Fruit fly (Drosophila melanogaster) whole organism, embryonic: ENCODE results near the gene CG4230.
A peak's percentile ranks its signal among the peaks of the same experiment; 100 is the strongest.

ENCODE experiments used
- Awh ChIP-seq: fragments of 200-800 bp; sonication (Bioruptor generic); IDR thresholded peaks from 2 replicates; pipeline ENCODE4, ENCODE4 v1.3.6; 2022; ENCODE audit warnings: missing biosample characterization, missing genetic modification characterization
- CG10431 ChIP-seq: fragments of 200-800 bp; sonication (Bioruptor generic); optimal IDR thresholded peaks from 3 replicates; lab custom pipeline; 2018; ENCODE audit warnings: missing biosample characterization, mild to moderate bottlenecking, missing genetic modification characterization
- CG10462 ChIP-seq: fragments of 200-800 bp; sonication (Bioruptor generic); optimal IDR thresholded peaks from 2 replicates; lab custom pipeline; 2016; ENCODE audit warnings: missing biosample characterization, missing genetic modification characterization
- CG11504 ChIP-seq: fragments of 200-800 bp; sonication (Bioruptor generic); optimal IDR thresholded peaks from 3 replicates; lab custom pipeline; 2019; ENCODE audit warnings: missing biosample characterization, mild to moderate bottlenecking, missing genetic modification characterization, moderate library complexity
- CG13296 ChIP-seq: fragments of 200-800 bp; sonication (Bioruptor generic); optimal IDR thresholded peaks from 3 replicates; lab custom pipeline; 2018; ENCODE audit warnings: missing biosample characterization, mild to moderate bottlenecking, missing genetic modification characterization
- CG13775 ChIP-seq: fragments of 200-800 bp; sonication (Bioruptor generic); optimal IDR thresholded peaks from 3 replicates; lab custom pipeline; 2017; ENCODE audit warnings: missing biosample characterization, mild to moderate bottlenecking, missing genetic modification characterization
- CG15479 ChIP-seq: fragments of 200-800 bp; sonication (Bioruptor generic); optimal IDR thresholded peaks from 3 replicates; lab custom pipeline; 2019; ENCODE audit warnings: missing biosample characterization, mild to moderate bottlenecking, missing genetic modification characterization, moderate library complexity
- CG17359 ChIP-seq: fragments of 200-800 bp; sonication (Bioruptor generic); optimal IDR thresholded peaks from 3 replicates; lab custom pipeline; 2018; ENCODE audit warnings: missing biosample characterization, mild to moderate bottlenecking, missing genetic modification characterization, moderate library complexity
- CG17612 ChIP-seq: fragments of 200-800 bp; sonication (Bioruptor generic); IDR thresholded peaks from 2 replicates; pipeline ENCODE4 v1.3.6; 2022; ENCODE audit warnings: missing biosample characterization, missing genetic modification characterization
- CG18476 ChIP-seq: fragments of 200-800 bp; sonication (Bioruptor generic); optimal IDR thresholded peaks from 2 replicates; lab custom pipeline; 2016; ENCODE audit warnings: missing biosample characterization, mild to moderate bottlenecking, missing genetic modification characterization
- CG2875 ChIP-seq: fragments of 200-800 bp; sonication (Bioruptor generic); optimal IDR thresholded peaks from 2 replicates; lab custom pipeline; 2017; ENCODE audit warnings: missing biosample characterization, mild to moderate bottlenecking, missing genetic modification characterization, missing genetic modification reagents
- CG32532 ChIP-seq: fragments of 200-800 bp; sonication (Bioruptor generic); IDR thresholded peaks from 2 replicates; pipeline ENCODE4 v1.3.6; 2022; ENCODE audit warnings: missing biosample characterization, missing genetic modification characterization
- CG4730 ChIP-seq: fragments of 200-800 bp; sonication (Bioruptor generic); IDR thresholded peaks from 2 replicates; pipeline ENCODE4 v1.3.6; 2022; ENCODE audit warnings: missing biosample characterization, missing genetic modification characterization
- CG6254 ChIP-seq: fragments of 200-800 bp; sonication (Bioruptor generic); optimal IDR thresholded peaks from 3 replicates; lab custom pipeline; 2017; ENCODE audit warnings: mild to moderate bottlenecking, missing biosample characterization, missing genetic modification reagents, missing genetic modification characterization
- Chrac-16 ChIP-seq: fragments of 200-800 bp; sonication (Bioruptor generic); optimal IDR thresholded peaks from 3 replicates; lab custom pipeline; 2016; ENCODE audit warnings: missing biosample characterization, missing genetic modification characterization
- Dek ChIP-seq: fragments of 200-800 bp; sonication (Bioruptor generic); optimal IDR thresholded peaks from 3 replicates; lab custom pipeline; 2019; ENCODE audit warnings: missing biosample characterization, mild to moderate bottlenecking, missing genetic modification characterization, moderate library complexity
- E2f1 ChIP-seq: fragments of 200-800 bp; sonication (Bioruptor generic); IDR thresholded peaks from 2 replicates; pipeline ENCODE4 v1.3.6; 2022; ENCODE audit warnings: missing biosample characterization, missing genetic modification characterization
- Gsc ChIP-seq: fragments of 200-800 bp; sonication (Bioruptor generic); IDR thresholded peaks from 2 replicates; pipeline ENCODE4 v1.3.6; 2022; ENCODE audit warnings: missing biosample characterization, missing genetic modification characterization
- HmgD ChIP-seq: fragments of 200-800 bp; sonication (Bioruptor generic); optimal IDR thresholded peaks from 3 replicates; lab custom pipeline; 2016; ENCODE audit warnings: missing biosample characterization, missing genetic modification characterization
- Hr51 ChIP-seq, 2 experiments: fragments of 200-800 bp; sonication (Bioruptor generic); optimal IDR thresholded peaks; 2 replicates in 1 of 2; 3 replicates in 1 of 2; lab custom pipeline; 2016 to 2018; ENCODE audit warnings: missing biosample characterization in 2 of 2, missing genetic modification characterization in 2 of 2, mild to moderate bottlenecking in 1 of 2, moderate library complexity in 1 of 2
- Hr78 ChIP-seq, 2 experiments: fragments of 200-800 bp in 1 of 2; fragments of >200 bp in 1 of 2; sonication (Bioruptor generic) in 1 of 2; optimal IDR thresholded peaks; 2 replicates each; lab custom pipeline; 2017 to 2019; ENCODE audit warnings: missing biosample characterization in 2 of 2, missing genetic modification characterization in 2 of 2, mild to moderate bottlenecking in 1 of 2, moderate library complexity in 1 of 2
- Med ChIP-seq: fragments of 200-800 bp; sonication (Bioruptor generic); peaks from one replicate; lab custom pipeline; 2016; ENCODE audit warnings: missing biosample characterization, missing genetic modification characterization, mild to moderate bottlenecking, inconsistent platforms, moderate library complexity
- NC2α ChIP-seq: fragments of 200-800 bp; sonication (Bioruptor generic); optimal IDR thresholded peaks from 2 replicates; lab custom pipeline; 2016; ENCODE audit warnings: missing biosample characterization, missing genetic modification characterization
- Optix ChIP-seq: fragments of 200-800 bp; sonication (Bioruptor generic); IDR thresholded peaks from 3 replicates; pipeline ENCODE4 v1.3.6; 2022; ENCODE audit warnings: missing biosample characterization, missing genetic modification characterization
- Six4 ChIP-seq: fragments of 200-800 bp; sonication (Bioruptor generic); optimal IDR thresholded peaks from 2 replicates; lab custom pipeline; 2016; ENCODE audit warnings: missing biosample characterization, missing genetic modification characterization
- Sox102F ChIP-seq: fragments of 200-800 bp; sonication (Bioruptor generic); optimal IDR thresholded peaks from 2 replicates; lab custom pipeline; 2018; ENCODE audit warnings: missing biosample characterization, mild to moderate bottlenecking, missing genetic modification characterization, moderate library complexity
- Sry-β ChIP-seq: fragments of 200-800 bp; sonication (Bioruptor generic); optimal IDR thresholded peaks from 2 replicates; lab custom pipeline; 2018; ENCODE audit warnings: missing biosample characterization, mild to moderate bottlenecking, missing genetic modification characterization, moderate library complexity
- Sry-δ ChIP-seq: fragments of 200-800 bp; sonication (Bioruptor generic); optimal IDR thresholded peaks from 2 replicates; lab custom pipeline; 2016; ENCODE audit warnings: missing biosample characterization, missing genetic modification characterization
- ash1 ChIP-seq: fragments of 200-800 bp; sonication (Bioruptor generic); optimal IDR thresholded peaks from 2 replicates; lab custom pipeline; 2018; ENCODE audit warnings: missing biosample characterization, mild to moderate bottlenecking, missing genetic modification characterization
- bab2 ChIP-seq: fragments of 200-800 bp; sonication (Bioruptor generic); optimal IDR thresholded peaks from 2 replicates; lab custom pipeline; 2016; ENCODE audit warnings: missing biosample characterization, missing genetic modification characterization
- chinmo ChIP-seq: fragments of 200-800 bp; sonication (Bioruptor generic); IDR thresholded peaks from 4 replicates; pipeline ENCODE4 v1.3.6; 2022; ENCODE audit warnings: missing biosample characterization, missing genetic modification characterization; ENCODE audit not compliant: partially characterized antibody
- en ChIP-seq: fragments of 200-800 bp; sonication (Bioruptor generic); optimal IDR thresholded peaks from 2 replicates; lab custom pipeline; 2016; ENCODE audit warnings: missing biosample characterization, missing genetic modification characterization
- fd3F ChIP-seq: fragments of 200-800 bp; sonication (Bioruptor generic); optimal IDR thresholded peaks from 2 replicates; lab custom pipeline; 2018; ENCODE audit warnings: missing biosample characterization, mild to moderate bottlenecking, missing genetic modification characterization, moderate library complexity
- ftz-f1 ChIP-seq: fragments of 200-800 bp; sonication (Bioruptor generic); optimal IDR thresholded peaks from 2 replicates; lab custom pipeline; 2016; ENCODE audit warnings: missing biosample characterization, missing genetic modification characterization
- fu2 ChIP-seq: fragments of 200-800 bp; sonication (Bioruptor generic); optimal IDR thresholded peaks from 2 replicates; lab custom pipeline; 2016; ENCODE audit warnings: missing biosample characterization, missing genetic modification characterization
- hkb ChIP-seq, 2 experiments: fragments of 200-800 bp in 1 of 2; fragments of >200 bp in 1 of 2; sonication (Bioruptor generic) in 1 of 2; IDR thresholded peaks in 1 of 2; optimal IDR thresholded peaks in 1 of 2; 2 replicates each; pipeline versions ENCODE4 v1.3.6 to Lab custom; 2017 to 2022; ENCODE audit warnings: missing biosample characterization in 1 of 2, missing genetic modification characterization in 1 of 2
- kay ChIP-seq: fragments of 200-800 bp; sonication (Bioruptor generic); optimal IDR thresholded peaks from 2 replicates; lab custom pipeline; 2016; ENCODE audit warnings: missing biosample characterization, missing genetic modification characterization
- knrl ChIP-seq: fragments of 200-800 bp; sonication (Bioruptor generic); IDR thresholded peaks from 3 replicates; pipeline ENCODE4 v1.3.6; 2022; ENCODE audit warnings: missing biosample characterization, missing genetic modification characterization; ENCODE audit not compliant: partially characterized antibody
- lmd ChIP-seq: fragments of 200-800 bp; sonication (Bioruptor generic); IDR thresholded peaks from 2 replicates; pipeline ENCODE4 v1.3.6; 2022; ENCODE audit warnings: missing biosample characterization, missing genetic modification characterization
- nom ChIP-seq: fragments of 200-800 bp; sonication (Bioruptor generic); optimal IDR thresholded peaks from 2 replicates; lab custom pipeline; 2017; ENCODE audit warnings: missing biosample characterization, missing genetic modification characterization, mild to moderate bottlenecking, moderate library complexity, missing genetic modification reagents
- org-1 ChIP-seq: fragments of 200-800 bp; sonication (Bioruptor generic); optimal IDR thresholded peaks from 2 replicates; lab custom pipeline; 2017; ENCODE audit warnings: missing biosample characterization, missing genetic modification characterization
- peb ChIP-seq: fragments of 200-800 bp; sonication (Bioruptor generic); IDR thresholded peaks from 2 replicates; pipeline ENCODE4 v1.3.6; 2022; ENCODE audit warnings: missing biosample characterization, missing genetic modification characterization
- pfk ChIP-seq: fragments of 200-800 bp; sonication (Bioruptor generic); optimal IDR thresholded peaks from 2 replicates; lab custom pipeline; 2018; ENCODE audit warnings: missing biosample characterization, mild to moderate bottlenecking, missing genetic modification characterization, moderate library complexity
- pita ChIP-seq: fragments of 200-800 bp; sonication (Bioruptor generic); optimal IDR thresholded peaks from 2 replicates; lab custom pipeline; 2017; ENCODE audit warnings: missing biosample characterization, mild to moderate bottlenecking, missing genetic modification characterization
- sim ChIP-seq: fragments of 200-800 bp; sonication (Bioruptor generic); IDR thresholded peaks from 2 replicates; pipeline ENCODE4 v1.3.6; 2022; ENCODE audit warnings: missing biosample characterization, missing genetic modification characterization
- slou ChIP-seq: fragments of 200-800 bp; sonication (Bioruptor generic); optimal IDR thresholded peaks from 3 replicates; lab custom pipeline; 2016; ENCODE audit warnings: missing biosample characterization, missing genetic modification characterization
- stwl ChIP-seq: fragments of 200-800 bp; sonication (Bioruptor generic); optimal IDR thresholded peaks from 3 replicates; lab custom pipeline; 2018; ENCODE audit warnings: missing biosample characterization, mild to moderate bottlenecking, missing genetic modification characterization, moderate library complexity
- toy ChIP-seq: fragments of 200-800 bp; sonication (Bioruptor generic); IDR thresholded peaks from 2 replicates; pipeline ENCODE4 v1.3.6; 2022; ENCODE audit warnings: missing biosample characterization, missing genetic modification characterization
- zen2 ChIP-seq: fragments of 200-800 bp; sonication (Bioruptor generic); IDR thresholded peaks from 3 replicates; pipeline ENCODE4 v1.3.6; 2022; ENCODE audit warnings: missing biosample characterization, missing genetic modification characterization; ENCODE audit not compliant: partially characterized antibody

CG4230 gene

DNA sequence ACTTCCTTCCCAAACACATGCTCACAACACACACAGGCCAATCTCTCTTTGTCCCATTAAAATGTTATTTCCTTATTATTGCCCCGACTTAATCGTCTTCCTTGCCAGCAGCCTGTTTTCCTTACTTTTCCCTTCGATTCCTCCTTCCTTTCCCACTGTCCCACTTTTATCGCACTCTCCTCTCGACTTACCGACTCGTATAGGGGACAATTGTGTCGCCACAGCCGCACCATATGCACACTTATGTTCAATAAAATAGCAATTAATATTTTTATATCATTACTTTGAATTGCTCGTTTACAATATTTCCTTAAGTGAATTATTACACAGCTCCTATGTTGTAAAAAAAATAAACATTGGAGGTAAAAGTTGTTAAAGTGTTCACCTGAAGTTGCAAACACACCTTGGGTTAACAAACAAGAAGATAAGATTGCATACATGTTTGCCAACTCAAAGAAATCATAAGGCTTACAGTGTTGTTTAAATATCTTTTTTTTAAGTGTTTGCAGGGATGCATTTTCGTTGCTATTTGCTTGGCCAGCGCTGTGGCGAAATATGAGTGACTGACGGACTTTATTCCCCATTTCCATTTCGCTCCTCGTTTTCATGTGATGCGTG, 9.0 kb upstream of the CG4230 start (continued):
- TF ChIP-seq CG18476 (GFP tag; lab: Kevin White, UChicago), result peak; percentile 57
- TF ChIP-seq slou, result peak; percentile 81
- peak; percentile 76 for TF ChIP-seq org-1 (GFP tag; lab: Kevin White, UChicago)
- peak; percentile 68 for TF ChIP-seq lmd (GFP tag; lab: Robert Waterston, UW)
- TF ChIP-seq CG32532 (GFP tag; lab: Robert Waterston, UW), result 0 out of 2 replicates have a peak, but pooled peaks have one; percentile 8
- TF ChIP-seq ftz-f1 (GFP tag; lab: Kevin White, UChicago), result no peak
- no peak for TF ChIP-seq pfk (GFP tag; lab: Kevin White, UChicago)
- peak; percentile 41 for TF ChIP-seq CG10462
- TF ChIP-seq Med (GFP tag; lab: Kevin White, UChicago), result peak; percentile 93
- TF ChIP-seq Dek (tag; lab: Kevin White, UChicago), result peak; percentile 61
- peak; percentile 84 for TF ChIP-seq nom (GFP tag; lab: Kevin White, UChicago)
- TF ChIP-seq knrl (GFP tag; lab: Robert Waterston, UW), result no peak
- TF ChIP-seq kay (GFP tag; lab: Kevin White, UChicago), result peak; percentile 58
- TF ChIP-seq stwl (tag; lab: Kevin White, UChicago), result no peak
- TF ChIP-seq fu2 (GFP tag; lab: Kevin White, UChicago), result peak; percentile 26
- no peak for TF ChIP-seq Gsc (GFP tag; lab: Robert Waterston, UW)
- TF ChIP-seq toy (GFP tag; lab: Robert Waterston, UW), result no peak
- peak; percentile 90 for TF ChIP-seq CG11504 (tag; lab: Kevin White, UChicago)
- TF ChIP-seq Sry-δ, result peak; percentile 33
- no peak for TF ChIP-seq pita (GFP tag; lab: Kevin White, UChicago)
- peak; percentile 65; the same call in 1 of the 2 replicates for TF ChIP-seq Awh (GFP tag; lab: Robert Waterston, UW)
- TF ChIP-seq CG13775 (GFP tag; lab: Kevin White, UChicago), result peak; percentile 72
- TF ChIP-seq Six4 (GFP tag; lab: Kevin White, UChicago), result peak; percentile 66
- TF ChIP-seq sim (GFP tag; lab: Robert Waterston, UW), result no peak; the same call in 1 of the 2 replicates
- TF ChIP-seq peb, result no peak
- peak; percentile 26 for TF ChIP-seq HmgD (GFP tag; lab: Kevin White, UChicago)
- peak; percentile 30 for TF ChIP-seq NC2α (GFP tag; lab: Kevin White, UChicago)
- TF ChIP-seq bab2 (GFP tag; lab: Kevin White, UChicago), result peak; percentile 71
- TF ChIP-seq ash1 (GFP tag; lab: Kevin White, UChicago), result no peak
- TF ChIP-seq en (GFP tag; lab: Kevin White, UChicago), result peak; percentile 54
- TF ChIP-seq fd3F (GFP tag; lab: Kevin White, UChicago), result peak; percentile 61
- peak; percentile 27 for TF ChIP-seq CG10431 (GFP tag; lab: Kevin White, UChicago)
- TF ChIP-seq CG4730, result no peak
- peak; percentile 76 for TF ChIP-seq CG6254 (GFP tag; lab: Kevin White, UChicago)
- peak; percentile 22 for TF ChIP-seq CG15479 (GFP tag; lab: Kevin White, UChicago)
- TF ChIP-seq CG13296 (GFP tag; lab: Kevin White, UChicago), result peak; percentile 85
- TF ChIP-seq CG17612, result no peak
- TF ChIP-seq Sox102F (GFP tag; lab: Kevin White, UChicago), result peak; percentile 88
- no peak for TF ChIP-seq Optix (GFP tag; lab: Robert Waterston, UW)
- TF ChIP-seq Hr78 (GFP tag; optimal IDR thresholded peaks at IDR 0.05; lab: Kevin White, UChicago), result peak in 1 of 2 experiments; percentile 63
- TF ChIP-seq chinmo, result no peak
- peak; percentile 87 for TF ChIP-seq CG17359
- TF ChIP-seq Chrac-16 (GFP tag; lab: Kevin White, UChicago), result peak; percentile 42
- peak; percentile 64 for TF ChIP-seq CG2875 (GFP tag; lab: Kevin White, UChicago)
- TF ChIP-seq E2f1 (GFP tag; lab: Robert Waterston, UW), result no peak
- no peak for TF ChIP-seq zen2 (GFP tag; lab: Robert Waterston, UW)
- TF ChIP-seq hkb (optimal IDR thresholded peaks at IDR 0.05; lab: Kevin White, UChicago), result no peak
- peak; percentile 79 for TF ChIP-seq hkb (GFP tag; IDR thresholded peaks at IDR 0.05; lab: Robert Waterston, UW)
- TF ChIP-seq Sry-β (GFP tag; lab: Kevin White, UChicago), result peak; percentile 25
- TF ChIP-seq Hr51 (GFP tag; optimal IDR thresholded peaks at IDR 0.05; lab: Kevin White, UChicago), result peak; percentile 51 to 89
